Worm (Caenorhabditis elegans): ENCODE results near the gene ZC477.4.

ZC477.4 gene

ce11 chrIV:7075063-7075462 is 23.5 kb downstream of the ZC477.4 start, which contains the start of gene srg-50:
Gene srg-50 (minus strand): TSS chrIV:7075163.
- TF ChIP-seq ces-1 (GFP tag; optimal IDR thresholded peaks at IDR 0.05), result no peak
- no peak for TF ChIP-seq cnd-1 (tag; optimal IDR thresholded peaks at IDR 0.05)
- TF ChIP-seq nhr-2 (tag; optimal IDR thresholded peaks at IDR 0.05), result no peak
- no peak for TF ChIP-seq unc-62 (GFP tag; optimal IDR thresholded peaks at IDR 0.05)
- no peak for TF ChIP-seq M03D4.4 (tag; optimal IDR thresholded peaks at IDR 0.05)
- TF ChIP-seq bed-3 (GFP tag; optimal IDR thresholded peaks at IDR 0.05), result no peak
- no peak for TF ChIP-seq zip-8 (tag; optimal IDR thresholded peaks at IDR 0.05)
- TF ChIP-seq flh-1 (GFP tag; optimal IDR thresholded peaks at IDR 0.05), result no peak
- no peak for TF ChIP-seq mls-2 (tag; optimal IDR thresholded peaks at IDR 0.05)
- TF ChIP-seq ceh-39 (tag; optimal IDR thresholded peaks at IDR 0.05), result no peak

DNA sequence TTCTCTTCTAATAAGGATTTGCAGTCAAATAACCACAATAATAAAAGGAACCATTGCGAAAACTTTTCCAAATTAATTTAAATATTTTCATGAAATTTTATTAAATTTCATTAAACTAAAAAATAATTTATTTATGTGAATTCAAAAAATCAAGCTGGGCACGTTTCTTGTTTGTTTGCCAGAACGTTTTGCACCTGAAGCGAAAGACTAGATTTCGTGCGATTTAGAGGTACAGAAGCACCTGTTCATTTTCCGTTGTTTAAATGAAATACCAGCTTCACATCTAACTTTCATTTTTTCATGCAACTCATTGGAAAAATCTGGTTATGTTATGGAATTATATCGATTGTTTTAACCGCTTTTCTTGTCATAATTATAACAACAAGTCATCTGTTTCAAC is 26.5 kb downstream of the ZC477.4 start, which contains the start of gene srg-48:
Gene srg-48 (plus strand): TSS at position 301 of the 400 bp plus-strand sequence.
- no peak for TF ChIP-seq ces-1 (GFP tag; optimal IDR thresholded peaks at IDR 0.05)
- TF ChIP-seq snpc-4 (tag; optimal IDR thresholded peaks at IDR 0.05), result no peak
- TF ChIP-seq nhr-12 (tag; optimal IDR thresholded peaks at IDR 0.05), result no peak
- no peak for TF ChIP-seq unc-120 (tag; optimal IDR thresholded peaks at IDR 0.05; ENCODE audit: poor library complexity, severe bottlenecking)
- TF ChIP-seq nhr-2 (tag; optimal IDR thresholded peaks at IDR 0.05), result no peak
- no peak for TF ChIP-seq pha-4 (tag; optimal IDR thresholded peaks at IDR 0.05)
- no peak for TF ChIP-seq ceh-39 (tag; optimal IDR thresholded peaks at IDR 0.05)
- no peak for TF ChIP-seq M03D4.4 (tag; optimal IDR thresholded peaks at IDR 0.05)
- TF ChIP-seq zip-8 (tag; optimal IDR thresholded peaks at IDR 0.05), result no peak
- TF ChIP-seq mls-2 (tag; optimal IDR thresholded peaks at IDR 0.05), result no peak
- TF ChIP-seq ceh-43 (GFP tag; optimal IDR thresholded peaks at IDR 0.05), result no peak
- TF ChIP-seq cnd-1 (tag; optimal IDR thresholded peaks at IDR 0.05), result no peak
- TF ChIP-seq ham-2 (GFP tag; optimal IDR thresholded peaks at IDR 0.05), result no peak
- TF ChIP-seq ceh-83 (GFP tag; optimal IDR thresholded peaks at IDR 0.05), result no peak

ce11 chrIV:7067446-7067845 is 31.1 kb downstream of the ZC477.4 start:
- TF ChIP-seq nhr-2 (tag; optimal IDR thresholded peaks at IDR 0.05) (no peak), elt-1 (tag; optimal IDR thresholded peaks at IDR 0.05; ENCODE audit: borderline replicate concordance, insufficient read depth) (no peak), drap-1 (GFP tag; optimal IDR thresholded peaks at IDR 0.05) (no peak), blmp-1 (tag; optimal IDR thresholded peaks at IDR 0.05) (no peak), sem-2 (GFP tag; optimal IDR thresholded peaks at IDR 0.05) (no peak), hlh-1 (tag; optimal IDR thresholded peaks at IDR 0.05) (no peak), cnd-1 (tag; optimal IDR thresholded peaks at IDR 0.05) (no peak), unc-120 (tag; optimal IDR thresholded peaks at IDR 0.05; ENCODE audit: poor library complexity, severe bottlenecking) (no peak)

DNA sequence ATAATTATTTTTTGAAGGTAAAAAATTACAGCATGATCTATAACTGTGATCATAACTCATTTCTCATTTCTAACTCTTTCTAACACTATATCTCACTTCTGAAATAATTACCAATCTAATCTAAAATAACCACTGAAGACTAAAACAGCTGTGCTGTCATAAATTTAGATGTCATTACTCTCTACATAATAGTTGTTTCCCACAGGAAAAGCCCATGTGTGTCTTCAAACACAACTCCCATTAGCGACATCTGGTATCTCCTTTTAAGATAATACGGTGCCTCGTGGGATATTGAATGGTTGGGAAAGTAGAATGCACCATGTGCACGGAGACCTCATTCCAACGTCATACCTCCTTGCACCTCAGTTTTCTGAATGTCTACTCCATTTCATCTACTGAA is 33.6 kb downstream of the ZC477.4 start, which contains the start of gene Y43B11AL.1:
Gene Y43B11AL.1 (plus strand): TSS at position 301 of the 400 bp plus-strand sequence.
- no peak for TF ChIP-seq ztf-11 (tag; optimal IDR thresholded peaks at IDR 0.05)
- TF ChIP-seq nhr-76 (tag; optimal IDR thresholded peaks at IDR 0.05), result no peak
- no peak for TF ChIP-seq ceh-83 (GFP tag; optimal IDR thresholded peaks at IDR 0.05)
- no peak for TF ChIP-seq tbx-8 (GFP tag; optimal IDR thresholded peaks at IDR 0.05)
- no peak for TF ChIP-seq mab-5 (tag; optimal IDR thresholded peaks at IDR 0.05)
- no peak for TF ChIP-seq flh-1 (GFP tag; optimal IDR thresholded peaks at IDR 0.05)
- no peak for TF ChIP-seq pha-4 (tag; optimal IDR thresholded peaks at IDR 0.05)
- no peak for TF ChIP-seq unc-120 (tag; optimal IDR thresholded peaks at IDR 0.05; ENCODE audit: poor library complexity, severe bottlenecking)
- no peak for TF ChIP-seq blmp-1 (tag; optimal IDR thresholded peaks at IDR 0.05)
- no peak for TF ChIP-seq cnd-1 (tag; optimal IDR thresholded peaks at IDR 0.05)
- no peak for TF ChIP-seq mls-2 (tag; optimal IDR thresholded peaks at IDR 0.05)
- TF ChIP-seq nhr-237 (tag; optimal IDR thresholded peaks at IDR 0.05), result no peak
- TF ChIP-seq nhr-2 (tag; optimal IDR thresholded peaks at IDR 0.05), result no peak
- TF ChIP-seq elt-3 (tag; optimal IDR thresholded peaks at IDR 0.05), result no peak
- no peak for TF ChIP-seq ceh-39 (tag; optimal IDR thresholded peaks at IDR 0.05)
- TF ChIP-seq sem-2 (GFP tag; optimal IDR thresholded peaks at IDR 0.05), result no peak

- TF ChIP-seq drap-1 (GFP tag; optimal IDR thresholded peaks at IDR 0.05), result no peak
- no peak for TF ChIP-seq nhr-76 (tag; optimal IDR thresholded peaks at IDR 0.05)
- TF ChIP-seq ceh-43 (GFP tag; optimal IDR thresholded peaks at IDR 0.05), result no peak
- no peak for TF ChIP-seq blmp-1 (tag; optimal IDR thresholded peaks at IDR 0.05)
- no peak for TF ChIP-seq nhr-28 (tag; optimal IDR thresholded peaks at IDR 0.05)
- no peak for TF ChIP-seq sem-2 (GFP tag; optimal IDR thresholded peaks at IDR 0.05)
- TF ChIP-seq mls-2 (tag; optimal IDR thresholded peaks at IDR 0.05), result no peak
- TF ChIP-seq flh-1 (GFP tag; optimal IDR thresholded peaks at IDR 0.05), result no peak
- TF ChIP-seq nhr-12 (tag; optimal IDR thresholded peaks at IDR 0.05), result no peak
- TF ChIP-seq nhr-2 (tag; optimal IDR thresholded peaks at IDR 0.05), result no peak
- TF ChIP-seq elt-3 (tag; optimal IDR thresholded peaks at IDR 0.05), result no peak
- TF ChIP-seq mab-5 (tag; optimal IDR thresholded peaks at IDR 0.05), result no peak
- no peak for TF ChIP-seq unc-62 (GFP tag; optimal IDR thresholded peaks at IDR 0.05)
- TF ChIP-seq pha-4 (tag; optimal IDR thresholded peaks at IDR 0.05), result no peak
- TF ChIP-seq M03D4.4 (tag; optimal IDR thresholded peaks at IDR 0.05), result no peak
- TF ChIP-seq ceh-83 (GFP tag; optimal IDR thresholded peaks at IDR 0.05), result no peak
- no peak for TF ChIP-seq lin-13 (tag; optimal IDR thresholded peaks at IDR 0.05)
- no peak for TF ChIP-seq hlh-1 (tag; optimal IDR thresholded peaks at IDR 0.05)
- TF ChIP-seq ces-1 (GFP tag; optimal IDR thresholded peaks at IDR 0.05), result no peak
- TF ChIP-seq bed-3 (GFP tag; optimal IDR thresholded peaks at IDR 0.05), result no peak
These were observed 35.9 kb downstream of the ZC477.4 start for ce11 chrIV:7062697-7063096.

Measured in whole organism, mixed stage, embryonic.